Worm (Caenorhabditis elegans) whole organism, L4 larva: ENCODE data around the gene pde-4.

Experiments used
- Y105C5A.15 ChIP-seq: fragments of 200-800 bp; sonication (Bioruptor generic); IDR thresholded peaks from 2 replicates; pipeline ENCODE4 v1.3.6; 2022; ENCODE audit warnings: missing genetic modification characterization, missing compliant biosample characterization
- aha-1 ChIP-seq: fragments of 150-350 bp; peaks from one replicate; lab custom pipeline; 2014; ENCODE audit warnings: missing biosample characterization, missing genetic modification characterization
- ceh-32 ChIP-seq: sonication (generic microtip); optimal IDR thresholded peaks from 2 replicates; lab custom pipeline; 2016; ENCODE audit warnings: mild to moderate bottlenecking, missing genetic modification characterization, missing compliant biosample characterization; ENCODE audit not compliant: poor library complexity
- ceh-82 ChIP-seq: sonication (generic microtip); optimal IDR thresholded peaks from 2 replicates; lab custom pipeline; 2017; ENCODE audit warnings: missing biosample characterization, missing genetic modification characterization
- daf-19 ChIP-seq: fragments of 200-800 bp; sonication (Bioruptor generic); conservative IDR thresholded peaks from 2 replicates; pipeline ENCODE4 v1.3.6; 2022; ENCODE audit warnings: missing genetic modification characterization, missing compliant biosample characterization
- daf-8 ChIP-seq: fragments of 200-800 bp; sonication (Bioruptor generic); IDR thresholded peaks from 2 replicates; pipeline ENCODE4 v1.3.6; 2022; ENCODE audit warnings: missing genetic modification characterization, missing compliant biosample characterization
- dmd-9 ChIP-seq: fragments of 200-800 bp; sonication (Bioruptor generic); IDR thresholded peaks from 2 replicates; pipeline ENCODE4 v1.3.6; 2022; ENCODE audit warnings: missing genetic modification reagents, missing genetic modification characterization, missing compliant biosample characterization
- dpl-1 ChIP-seq: fragments of 150-350 bp; optimal IDR thresholded peaks from 2 replicates; lab custom pipeline; 2014; ENCODE audit warnings: missing biosample characterization, missing genetic modification reagents, missing genetic modification characterization
- duxl-1 ChIP-seq: sonication (generic microtip); optimal IDR thresholded peaks from 2 replicates; lab custom pipeline; 2016; ENCODE audit warnings: mild to moderate bottlenecking, missing genetic modification characterization, moderate library complexity, missing compliant biosample characterization; ENCODE audit not compliant: poor library complexity
- dve-1 ChIP-seq: sonication (generic microtip); optimal IDR thresholded peaks from 2 replicates; lab custom pipeline; 2017; ENCODE audit warnings: antibody characterized with exemption, mild to moderate bottlenecking, missing genetic modification characterization, missing compliant biosample characterization; ENCODE audit not compliant: insufficient read depth
- egl-27 ChIP-seq: sonication (generic microtip); optimal IDR thresholded peaks from 3 replicates; lab custom pipeline; 2017; ENCODE audit warnings: missing biosample characterization, missing genetic modification reagents, missing genetic modification characterization
- fkh-10 ChIP-seq: fragments of 150-350 bp; optimal IDR thresholded peaks from 2 replicates; lab custom pipeline; 2014; ENCODE audit warnings: missing biosample characterization, missing genetic modification reagents, missing genetic modification characterization
- hif-1 ChIP-seq, 2 experiments: sonication (generic microtip); optimal IDR thresholded peaks; 2 replicates each; lab custom pipeline; 2016 to 2017; ENCODE audit warnings: missing compliant biosample characterization in 2 of 2, missing genetic modification characterization in 2 of 2, missing genetic modification reagents in 2 of 2, missing genotype in 2 of 2, mild to moderate bottlenecking in 1 of 2
- hlh-11 ChIP-seq: fragments of 200-800 bp; sonication (Bioruptor generic); optimal IDR thresholded peaks from 2 replicates; lab custom pipeline; 2018; ENCODE audit warnings: mild to moderate bottlenecking, missing genetic modification characterization, missing compliant biosample characterization
- hlh-30 ChIP-seq: sonication (generic microtip); optimal IDR thresholded peaks from 2 replicates; lab custom pipeline; 2017; ENCODE audit warnings: antibody characterized with exemption, mild to moderate bottlenecking, missing genetic modification characterization, missing compliant biosample characterization; ENCODE audit not compliant: insufficient read depth
- lir-3 ChIP-seq: sonication (generic microtip); optimal IDR thresholded peaks from 2 replicates; lab custom pipeline; 2016; ENCODE audit warnings: mild to moderate bottlenecking, missing genetic modification characterization, missing compliant biosample characterization
- mes-2 ChIP-seq: sonication (generic microtip); optimal IDR thresholded peaks from 2 replicates; lab custom pipeline; 2016; ENCODE audit warnings: missing genotype, mild to moderate bottlenecking, missing genetic modification characterization, missing compliant biosample characterization; ENCODE audit not compliant: poor library complexity, severe bottlenecking
- mxl-3 ChIP-seq: fragments of 200-800 bp; sonication (Bioruptor generic); optimal IDR thresholded peaks from 2 replicates; lab custom pipeline; 2018; ENCODE audit warnings: mild to moderate bottlenecking, missing genetic modification characterization, missing compliant biosample characterization
- nhr-10 ChIP-seq: fragments of 150-350 bp; optimal IDR thresholded peaks from 2 replicates; lab custom pipeline; 2014; ENCODE audit warnings: missing biosample characterization, missing genetic modification characterization
- nhr-111 ChIP-seq: fragments of 200-800 bp; sonication (Bioruptor generic); optimal IDR thresholded peaks from 2 replicates; lab custom pipeline; 2018; ENCODE audit warnings: mild to moderate bottlenecking, missing genetic modification characterization, missing compliant biosample characterization
- nhr-237 ChIP-seq: sonication (generic microtip); optimal IDR thresholded peaks from 2 replicates; lab custom pipeline; 2017; ENCODE audit warnings: missing biosample characterization, missing genetic modification characterization
- nhr-28 ChIP-seq: fragments of 150-350 bp; optimal IDR thresholded peaks from 2 replicates; lab custom pipeline; 2014; ENCODE audit warnings: missing biosample characterization, missing genetic modification characterization
- nhr-48 ChIP-seq: sonication (generic microtip); optimal IDR thresholded peaks from 2 replicates; lab custom pipeline; 2016; ENCODE audit warnings: mild to moderate bottlenecking, missing genetic modification characterization, missing compliant biosample characterization
- pha-4 ChIP-seq, 2 experiments: fragments of 150-350 bp in 1 of 2; fragments of 200-800 bp in 1 of 2; sonication (Bioruptor generic) in 1 of 2; IDR thresholded peaks in 1 of 2; optimal IDR thresholded peaks in 1 of 2; 2 replicates each; pipeline versions ENCODE4 v1.3.6 to Lab custom; 2014 to 2022; ENCODE audit warnings: missing genetic modification characterization in 2 of 2, missing genetic modification reagents in 2 of 2, missing biosample characterization in 1 of 2, missing compliant biosample characterization in 1 of 2
- rbr-2 ChIP-seq: sonication (generic microtip); optimal IDR thresholded peaks from 2 replicates; lab custom pipeline; 2016; ENCODE audit warnings: missing genotype, missing genetic modification characterization, missing compliant biosample characterization
- snpc-1.2 ChIP-seq: fragments of 200-800 bp; sonication (Bioruptor generic); IDR thresholded peaks from 2 replicates; pipeline ENCODE4 v1.3.6; 2022; ENCODE audit warnings: missing genetic modification reagents, missing genetic modification characterization, missing compliant biosample characterization
- unc-39 ChIP-seq: sonication (generic microtip); optimal IDR thresholded peaks from 2 replicates; lab custom pipeline; 2017; ENCODE audit warnings: missing biosample characterization, missing genetic modification characterization
- unc-62 ChIP-seq, 3 experiments: fragments of 150-350 bp in 1 of 3; sonication (generic microtip); optimal IDR thresholded peaks in 2 of 3; peaks in 1 of 3; 1 replicate in 1 of 3; 2 replicates in 2 of 3; lab custom pipeline; 2014 to 2017; ENCODE audit warnings: missing biosample characterization in 3 of 3, missing genetic modification characterization in 3 of 3, missing genetic modification reagents in 3 of 3, missing genotype in 1 of 3

The pde-4 gene

ce11 chrII:7693929-7694328, 42.9 kb upstream of the pde-4 start, which contains the start of gene nhx-2 (continued):
- TF ChIP-seq hif-1 (tag; optimal IDR thresholded peaks at IDR 0.05; lab: Kevin White, UChicago) (no peak), ceh-82 (tag; lab: Kevin White, UChicago) (no peak)

DNA sequence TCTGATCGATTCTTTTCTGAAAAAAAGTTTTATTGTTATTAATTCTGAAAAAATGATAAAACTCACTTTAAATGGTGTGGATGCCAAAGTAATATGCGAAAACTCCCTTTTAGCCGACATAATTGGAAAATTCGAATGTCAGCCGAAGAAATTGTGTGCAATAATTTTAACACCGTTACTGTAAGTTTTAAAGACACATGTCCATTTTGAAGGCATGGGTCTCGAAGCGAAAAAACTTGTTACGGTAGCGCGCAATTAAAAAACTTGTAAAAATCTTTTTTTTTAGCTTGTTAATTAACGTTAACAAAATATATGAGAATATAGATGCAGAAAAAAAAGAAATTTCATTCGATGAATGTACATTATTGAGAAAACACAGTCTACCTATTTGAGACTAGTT, 39.3 kb upstream of the pde-4 start, which contains the start of gene pid-1:
pid-1 (minus strand) TSS at position 173 of the 400 bp plus-strand sequence.
- TF ChIP-seq Y105C5A.15 = no peak
- TF ChIP-seq ceh-82 (tag; lab: Kevin White, UChicago) = no peak
- TF ChIP-seq daf-19 (GFP tag; lab: Robert Waterston, UW) = no peak
- no peak for TF ChIP-seq dve-1 (tag; lab: Kevin White, UChicago)
- TF ChIP-seq lir-3 (tag; lab: Kevin White, UChicago) = no peak
- TF ChIP-seq aha-1 (tag; lab: Kevin White, UChicago) = no peak
- TF ChIP-seq fkh-10 = no peak
- no peak for TF ChIP-seq duxl-1 (tag; lab: Kevin White, UChicago)
- TF ChIP-seq pha-4 (GFP tag; IDR thresholded peaks at IDR 0.05; lab: Robert Waterston, UW) = no peak
- TF ChIP-seq pha-4 (tag; optimal IDR thresholded peaks at IDR 0.05; lab: Kevin White, UChicago) = no peak
- no peak for TF ChIP-seq rbr-2 (tag; lab: Kevin White, UChicago)
- no peak for TF ChIP-seq daf-8
- no peak for TF ChIP-seq dmd-9
- TF ChIP-seq nhr-10 (tag; lab: Kevin White, UChicago) = no peak
- TF ChIP-seq nhr-237 (tag; lab: Kevin White, UChicago) = no peak
- no peak for TF ChIP-seq nhr-111 (GFP tag; lab: Kevin White, UChicago)
- TF ChIP-seq nhr-48 = no peak
- TF ChIP-seq ceh-32 (tag; lab: Kevin White, UChicago) = no peak
- no peak for TF ChIP-seq dpl-1

- TF ChIP-seq egl-27 = no peak
- TF ChIP-seq duxl-1 (tag; lab: Kevin White, UChicago) = no peak
- peak; percentile 19 for TF ChIP-seq nhr-237 (tag; lab: Kevin White, UChicago)
Measured at ce11 chrII:7684589-7684988, 33.5 kb upstream of the pde-4 start, which contains the start of gene F18A1.1. Gene F18A1.1, plus strand, starts transcription at chrII:7684889.

DNA sequence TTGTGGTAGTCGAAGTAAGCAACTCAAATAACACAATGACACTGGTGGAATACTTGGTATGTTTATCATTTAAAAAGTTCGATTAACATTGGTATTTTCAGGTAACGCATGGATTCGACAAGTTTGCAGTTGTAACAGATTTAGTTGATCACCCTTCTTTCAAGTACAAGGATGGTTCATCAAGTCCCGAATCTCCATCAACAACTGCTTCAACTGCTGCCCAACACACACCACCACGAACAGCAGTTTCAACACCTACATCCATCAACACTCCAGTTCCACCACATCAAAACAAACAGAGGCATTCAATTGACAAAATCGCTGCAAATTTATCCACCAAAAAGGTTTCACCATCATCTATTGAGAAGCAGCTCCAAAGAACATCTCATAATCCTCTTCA, 31.4 kb upstream of the pde-4 start:
- peak; percentile 53; the same call in 1 of the 2 replicates for TF ChIP-seq snpc-1.2 (GFP tag; lab: Robert Waterston, UW)
- TF ChIP-seq nhr-111 (GFP tag; lab: Kevin White, UChicago) = no peak
- TF ChIP-seq unc-62 (GFP tag; optimal IDR thresholded peaks at IDR 0.05 in 1 of 2; lab: Kevin White, UChicago) = peak in 1 of 2 experiments; percentile 54
- TF ChIP-seq unc-62 (tag; optimal IDR thresholded peaks at IDR 0.05; lab: Kevin White, UChicago) = no peak

DNA sequence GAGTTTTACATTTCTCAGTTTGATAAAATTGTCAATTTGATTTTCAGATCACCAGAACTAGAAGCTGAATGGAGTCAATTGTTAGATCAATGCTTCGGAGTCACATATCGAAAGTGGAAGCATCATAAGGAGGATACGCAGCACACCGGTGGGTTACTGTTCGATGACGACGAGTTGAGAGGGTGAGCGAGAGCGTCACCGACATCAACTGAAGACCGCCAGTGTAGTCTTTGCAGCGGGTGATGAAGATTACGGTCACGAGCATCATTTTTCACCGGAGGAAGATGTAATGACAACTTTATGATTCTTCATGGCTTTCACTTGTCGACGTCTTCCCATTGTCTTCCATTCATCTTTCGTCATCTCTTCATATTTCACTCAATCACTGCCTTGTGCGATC, 30.9 kb upstream of the pde-4 start, which contains the start of gene lin-26:
lin-26 (plus strand) TSS at position 301 of the 400 bp plus-strand sequence.
- TF ChIP-seq unc-62 (GFP tag; optimal IDR thresholded peaks at IDR 0.05 in 1 of 2; lab: Kevin White, UChicago) = peak in 1 of 2 experiments; percentile 86
- TF ChIP-seq unc-62 (tag; optimal IDR thresholded peaks at IDR 0.05; lab: Kevin White, UChicago) = no peak
- TF ChIP-seq unc-39 (tag; lab: Kevin White, UChicago) = no peak
- peak; percentile 12 for TF ChIP-seq hlh-30

- TF ChIP-seq mes-2 (no peak), nhr-48 (no peak), mxl-3 (GFP tag; lab: Kevin White, UChicago) (peak; percentile 6), hlh-11 (tag; lab: Kevin White, UChicago) (peak; percentile 16), nhr-28 (tag; lab: Kevin White, UChicago) (peak; percentile 50)
Measured at ce11 chrII:7679499-7680012, 28.5 kb upstream of the pde-4 start.
